Fruit fly (Drosophila melanogaster): ENCODE data around the gene Gs1.

dm6 chr2L:107032-107431 is 24.8 kb upstream of the Gs1 start:
- TF ChIP-seq cyc (GFP tag; optimal IDR thresholded peaks at IDR 0.05) = no peak
- no peak for TF ChIP-seq Eip93F (GFP tag; optimal IDR thresholded peaks at IDR 0.05)
- no peak for TF ChIP-seq CG11902 (GFP tag; optimal IDR thresholded peaks at IDR 0.05)
- no peak for TF ChIP-seq Sox15 (GFP tag; optimal IDR thresholded peaks at IDR 0.05)
- TF ChIP-seq CG31627 (GFP tag; optimal IDR thresholded peaks at IDR 0.05) = no peak
- TF ChIP-seq CG6854 (GFP tag; optimal IDR thresholded peaks at IDR 0.05) = no peak
- no peak for TF ChIP-seq Gug (GFP tag; IDR thresholded peaks at IDR 0.05)
- no peak for TF ChIP-seq Met (GFP tag; optimal IDR thresholded peaks at IDR 0.05)
- no peak for TF ChIP-seq topi (GFP tag; optimal IDR thresholded peaks at IDR 0.05)
- TF ChIP-seq salr (GFP tag; optimal IDR thresholded peaks at IDR 0.05) = no peak
